Fruit fly (Drosophila melanogaster) whole organism, embryonic: Measurements from ENCODE around the gene Doa.

Experiments used
- CG17612 ChIP-seq: fragments of 200-800 bp; sonication (Bioruptor generic); IDR thresholded peaks from 2 replicates; pipeline ENCODE4 v1.3.6; 2022; ENCODE audit warnings: missing biosample characterization, missing genetic modification characterization
- CG4328 ChIP-seq: fragments of 200-800 bp; sonication (Bioruptor generic); optimal IDR thresholded peaks from 3 replicates; lab custom pipeline; 2017; ENCODE audit warnings: missing biosample characterization, missing genetic modification reagents, missing genetic modification characterization
- CG4730 ChIP-seq: fragments of 200-800 bp; sonication (Bioruptor generic); IDR thresholded peaks from 2 replicates; pipeline ENCODE4 v1.3.6; 2022; ENCODE audit warnings: missing biosample characterization, missing genetic modification characterization
- CG6654 ChIP-seq: fragments of 200-800 bp; sonication (Bioruptor generic); optimal IDR thresholded peaks from 2 replicates; lab custom pipeline; 2017; ENCODE audit warnings: missing biosample characterization, mild to moderate bottlenecking, missing genetic modification characterization
- CG8478 ChIP-seq: fragments of >200 bp; optimal IDR thresholded peaks from 2 replicates; lab custom pipeline; 2018
- Dek ChIP-seq: fragments of 200-800 bp; sonication (Bioruptor generic); optimal IDR thresholded peaks from 3 replicates; lab custom pipeline; 2019; ENCODE audit warnings: missing biosample characterization, mild to moderate bottlenecking, missing genetic modification characterization, moderate library complexity
- Spps ChIP-seq: fragments of 200-800 bp; sonication (Bioruptor generic); optimal IDR thresholded peaks from 2 replicates; lab custom pipeline; 2018; ENCODE audit warnings: missing biosample characterization, mild to moderate bottlenecking, missing genetic modification characterization
- ken ChIP-seq: fragments of 200-800 bp; sonication (Bioruptor generic); IDR thresholded peaks from 3 replicates; pipeline ENCODE4 v1.3.6; 2022; ENCODE audit warnings: missing biosample characterization, missing genetic modification characterization
- prd ChIP-seq, 3 experiments: fragments of >200 bp in 2 of 3; fragments of 200-800 bp in 1 of 3; sonication (Bioruptor generic) in 1 of 3; optimal IDR thresholded peaks in 2 of 3; IDR thresholded peaks in 1 of 3; 2 replicates in 2 of 3; 3 replicates in 1 of 3; pipeline versions ENCODE4 v1.3.6 to Lab custom; 2017 to 2022; ENCODE audit warnings: missing biosample characterization in 1 of 3, missing genetic modification characterization in 1 of 3
- sc ChIP-seq, 3 experiments: fragments of >200 bp in 2 of 3; fragments of 200-800 bp in 1 of 3; sonication (Bioruptor generic) in 1 of 3; optimal IDR thresholded peaks; 2 replicates in 2 of 3; 3 replicates in 1 of 3; lab custom pipeline; 2017; ENCODE audit warnings: mild to moderate bottlenecking in 1 of 3, missing biosample characterization in 1 of 3, missing genetic modification characterization in 1 of 3, missing genetic modification reagents in 1 of 3
- slbo ChIP-seq: fragments of 200-800 bp; sonication (Bioruptor generic); IDR thresholded peaks from 2 replicates; pipeline ENCODE4 v1.3.6; 2022; ENCODE audit warnings: missing biosample characterization, missing genetic modification characterization
- so ChIP-seq: fragments of 200-800 bp; sonication (Bioruptor generic); IDR thresholded peaks from 3 replicates; pipeline ENCODE4 v1.3.6; 2022; ENCODE audit warnings: missing biosample characterization, missing genetic modification characterization
- twi ChIP-seq: fragments of 200-800 bp; optimal IDR thresholded peaks from 2 replicates; lab custom pipeline; 2019; ENCODE audit warnings: missing biosample characterization, mild to moderate bottlenecking, missing genetic modification characterization, moderate library complexity

dm6 chr3R:28886813-28887212 lies 1.1 kb upstream of the Doa start:
- TF ChIP-seq Dek (tag; lab: Kevin White, UChicago) (no peak), CG17612 (GFP tag; lab: Robert Waterston, UW) (no peak), Spps (tag; lab: Kevin White, UChicago) (no peak), twi (tag; lab: Kevin White, UChicago) (no peak), slbo (GFP tag; lab: Robert Waterston, UW) (no peak), CG6654 (no peak), CG4730 (GFP tag; lab: Robert Waterston, UW) (no peak), CG4328 (no peak), so (no peak), sc (optimal IDR thresholded peaks at IDR 0.05; lab: Kevin White, UChicago) (no peak), sc (GFP tag; optimal IDR thresholded peaks at IDR 0.05; lab: Kevin White, UChicago) (no peak), prd (optimal IDR thresholded peaks at IDR 0.05; lab: Kevin White, UChicago) (no peak), prd (GFP tag; IDR thresholded peaks at IDR 0.05; lab: Robert Waterston, UW) (no peak), ken (GFP tag; lab: Robert Waterston, UW) (no peak), CG8478 (lab: Kevin White, UChicago) (no peak)
